Fruit fly (Drosophila melanogaster): Measurements from ENCODE around the gene Spase22-23.
A peak's percentile ranks its signal among the peaks of the same experiment; 100 is the strongest.

Gene Spase22-23

dm6 chr3R:24252494-24252893, 22.7 kb upstream of the Spase22-23 start, which contains the start of gene beta-PheRS (continued):
- no peak for TF ChIP-seq CG3726 (GFP tag; IDR thresholded peaks at IDR 0.05)
- no peak for TF ChIP-seq Hmx (GFP tag; optimal IDR thresholded peaks at IDR 0.05)
- TF ChIP-seq CG17568 (GFP tag; optimal IDR thresholded peaks at IDR 0.05), result no peak
- TF ChIP-seq fu2 (GFP tag; optimal IDR thresholded peaks at IDR 0.05), result peak; percentile 33
- no peak for TF ChIP-seq corto (GFP tag; optimal IDR thresholded peaks at IDR 0.05)
- TF ChIP-seq chif (GFP tag; optimal IDR thresholded peaks at IDR 0.05), result peak; percentile 27 to 41
- TF ChIP-seq CG7786 (GFP tag; optimal IDR thresholded peaks at IDR 0.05), result peak; percentile 48
- no peak for TF ChIP-seq CG9727 (GFP tag; optimal IDR thresholded peaks at IDR 0.05)
- peak; percentile 85 for TF ChIP-seq CG3847 (GFP tag; IDR thresholded peaks at IDR 0.05)
- no peak; the same call in 2 of the 3 replicates for TF ChIP-seq H15 (GFP tag; IDR thresholded peaks at IDR 0.05)
- no peak for TF ChIP-seq NK7.1 (GFP tag; optimal IDR thresholded peaks at IDR 0.05)
- no peak for TF ChIP-seq CG10147 (GFP tag; optimal IDR thresholded peaks at IDR 0.05)
- TF ChIP-seq kni (GFP tag; optimal IDR thresholded peaks at IDR 0.05), result no peak
- peak; percentile 97 for TF ChIP-seq amos (GFP tag; IDR thresholded peaks at IDR 0.05; ENCODE audit: partially characterized antibody)
- no peak for TF ChIP-seq zf30C (GFP tag; optimal IDR thresholded peaks at IDR 0.05)
- no peak for TF ChIP-seq caup (GFP tag; optimal IDR thresholded peaks at IDR 0.05; ENCODE audit: severe bottlenecking)
- no peak for TF ChIP-seq da (GFP tag; optimal IDR thresholded peaks at IDR 0.05)
- peak; percentile 47 for TF ChIP-seq maf-S (GFP tag; optimal IDR thresholded peaks at IDR 0.05)
- TF ChIP-seq repo (GFP tag; optimal IDR thresholded peaks at IDR 0.05), result peak; percentile 57
- peak; percentile 10; the same call in 1 of the 2 replicates for TF ChIP-seq Drgx (GFP tag; IDR thresholded peaks at IDR 0.05)
- TF ChIP-seq CG7556 (GFP tag; optimal IDR thresholded peaks at IDR 0.05), result no peak
- peak in 1 of 2 experiments; percentile 29 for TF ChIP-seq tll (GFP tag; optimal IDR thresholded peaks at IDR 0.05)
- no peak for TF ChIP-seq kah (GFP tag; optimal IDR thresholded peaks at IDR 0.05)
- TF ChIP-seq CG15011 (GFP tag; optimal IDR thresholded peaks at IDR 0.05), result no peak
- TF ChIP-seq Pdp1 (GFP tag; optimal IDR thresholded peaks at IDR 0.05), result peak in 1 of 2 experiments; percentile 23
- TF ChIP-seq ap (GFP tag; IDR thresholded peaks at IDR 0.05), result no peak
- TF ChIP-seq Ptx1 (GFP tag; IDR thresholded peaks at IDR 0.05), result no peak
- TF ChIP-seq CG11085 (GFP tag; IDR thresholded peaks at IDR 0.05), result peak; percentile 29; the same call in 1 of the 2 replicates
- TF ChIP-seq wdn (GFP tag; IDR thresholded peaks at IDR 0.05), result 0 out of 2 replicates have a peak, but pooled peaks have one; percentile 31
- TF ChIP-seq pros (GFP tag; optimal IDR thresholded peaks at IDR 0.05), result no peak
- TF ChIP-seq chinmo (GFP tag; IDR thresholded peaks at IDR 0.05; ENCODE audit: partially characterized antibody), result peak; percentile 91; the same call in 2 of the 4 replicates
- TF ChIP-seq CG15479 (GFP tag; optimal IDR thresholded peaks at IDR 0.05), result no peak
- no peak for TF ChIP-seq CG5245 (GFP tag; optimal IDR thresholded peaks at IDR 0.05)
- no peak for TF ChIP-seq Lpt (GFP tag; optimal IDR thresholded peaks at IDR 0.05)
- peak; percentile 50; the same call in 1 of the 2 replicates for TF ChIP-seq CG9215 (GFP tag; IDR thresholded peaks at IDR 0.05)
- peak; percentile 73 for TF ChIP-seq CG4854 (GFP tag; optimal IDR thresholded peaks at IDR 0.05)
- TF ChIP-seq onecut (GFP tag; IDR thresholded peaks at IDR 0.05), result 0 out of 2 replicates have a peak, but pooled peaks have one; percentile 8
- peak; percentile 59 for TF ChIP-seq Dref (GFP tag; IDR thresholded peaks at IDR 0.05)
- peak; percentile 92 for TF ChIP-seq knrl (GFP tag; IDR thresholded peaks at IDR 0.05; ENCODE audit: partially characterized antibody)
- TF ChIP-seq Bdp1 (GFP tag; optimal IDR thresholded peaks at IDR 0.05), result peak; percentile 29
- TF ChIP-seq CG9876 (GFP tag; optimal IDR thresholded peaks at IDR 0.05), result peak; percentile 67
- TF ChIP-seq CG4328 (GFP tag; optimal IDR thresholded peaks at IDR 0.05), result no peak
- TF ChIP-seq kay (GFP tag; optimal IDR thresholded peaks at IDR 0.05), result peak; percentile 41
- no peak for TF ChIP-seq CG5180 (GFP tag; optimal IDR thresholded peaks at IDR 0.05)
- no peak for TF ChIP-seq Blimp-1 (GFP tag; optimal IDR thresholded peaks at IDR 0.05)
- TF ChIP-seq CG7372 (GFP tag; IDR thresholded peaks at IDR 0.05), result no peak; the same call in 1 of the 2 replicates
- TF ChIP-seq CG16813 (GFP tag; IDR thresholded peaks at IDR 0.05; ENCODE audit: partially characterized antibody), result peak; percentile 93
- peak; percentile 43 for TF ChIP-seq p53 (GFP tag; optimal IDR thresholded peaks at IDR 0.05)
- no peak for TF ChIP-seq cwo (GFP tag; optimal IDR thresholded peaks at IDR 0.05)
- peak; percentile 42 for TF ChIP-seq CG10979 (tag; optimal IDR thresholded peaks at IDR 0.05)
